Worm (Caenorhabditis elegans) whole organism, L1 larva: ENCODE data around the gene dph-5.

Experiments
- Y116A8C.19 ChIP-seq: sonication (generic microtip); optimal IDR thresholded peaks from 2 replicates; lab custom pipeline; 2016; ENCODE audit warnings: missing compliant biosample characterization, missing genetic modification characterization, borderline replicate concordance
- ama-1 ChIP-seq: fragments of 150-350 bp; optimal IDR thresholded peaks from 2 replicates; lab custom pipeline; 2014
- elt-3 ChIP-seq, 6 experiments: fragments of 150-350 bp in 1 of 6; sonication (generic microtip); optimal IDR thresholded peaks; 2 replicates each; lab custom pipeline; 2017 to 2018; ENCODE audit warnings: missing biosample characterization in 6 of 6, missing genetic modification characterization in 6 of 6, inconsistent platforms in 1 of 6
- hlh-17 ChIP-seq: fragments of 200-800 bp; sonication (Bioruptor generic); optimal IDR thresholded peaks from 2 replicates; lab custom pipeline; 2018; ENCODE audit warnings: missing genetic modification characterization, mild to moderate bottlenecking, missing compliant biosample characterization, moderate library complexity, borderline replicate concordance
- lin-15B ChIP-seq: fragments of 150-350 bp; sonication (generic microtip); optimal IDR thresholded peaks from 3 replicates; lab custom pipeline; 2014; ENCODE audit warnings: missing biosample characterization, missing genetic modification characterization
- nhr-237 ChIP-seq: fragments of 150-350 bp; optimal IDR thresholded peaks from 2 replicates; lab custom pipeline; 2014; ENCODE audit warnings: missing biosample characterization, missing genetic modification characterization
- unc-30 ChIP-seq: sonication (generic microtip); optimal IDR thresholded peaks from 2 replicates; lab custom pipeline; 2017; ENCODE audit warnings: missing biosample characterization, missing genetic modification characterization
- ztf-4 ChIP-seq: fragments of 150-350 bp; optimal IDR thresholded peaks from 2 replicates; lab custom pipeline; 2014; ENCODE audit warnings: missing biosample characterization, missing genetic modification characterization

DNA sequence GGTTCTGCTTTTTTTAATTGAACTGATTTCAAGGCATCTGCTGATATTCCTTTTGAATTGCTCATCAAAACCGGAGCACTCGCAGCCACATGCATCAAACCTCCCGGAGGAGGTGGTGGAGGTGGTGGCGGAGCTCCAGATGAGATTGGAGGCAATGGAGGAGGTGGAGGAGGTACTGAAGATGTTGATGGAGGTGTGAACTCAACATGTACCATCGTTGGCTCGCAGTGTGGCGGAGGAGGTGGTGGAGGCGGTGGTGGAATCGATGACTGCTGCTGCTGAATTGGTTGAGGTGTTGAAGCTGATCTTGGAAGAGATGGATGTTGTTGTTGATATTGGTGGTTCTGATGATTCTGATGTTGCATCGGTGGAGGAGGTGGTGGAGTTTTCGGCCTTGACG lies 37.0 kb downstream of the dph-5 start:
- TF ChIP-seq elt-3 (tag; optimal IDR thresholded peaks at IDR 0.05; lab: Kevin White, UChicago): no peak
- TF ChIP-seq unc-30 (tag; lab: Kevin White, UChicago): no peak
- no peak for TF ChIP-seq ama-1
- no peak for TF ChIP-seq nhr-237
- no peak for TF ChIP-seq hlh-17 (GFP tag; lab: Kevin White, UChicago)
- no peak for TF ChIP-seq lin-15B (tag; lab: Kevin White, UChicago)
- TF ChIP-seq Y116A8C.19: no peak
- TF ChIP-seq ztf-4 (tag; lab: Kevin White, UChicago): no peak
